Worm (Caenorhabditis elegans) whole organism, L4 larva: ENCODE data around the gene ctl-3.

Experiments
- D1046.2 ChIP-seq: fragments of 200-800 bp; sonication (Bioruptor generic); IDR thresholded peaks from 2 replicates; pipeline ENCODE4 v1.3.6; 2022; ENCODE audit warnings: missing genetic modification characterization, missing compliant biosample characterization
- F37D6.2 ChIP-seq: sonication (generic microtip); optimal IDR thresholded peaks from 2 replicates; lab custom pipeline; 2016; ENCODE audit warnings: mild to moderate bottlenecking, missing genetic modification characterization, missing compliant biosample characterization
- F49E8.2 ChIP-seq: sonication (generic microtip); optimal IDR thresholded peaks from 2 replicates; lab custom pipeline; 2016; ENCODE audit warnings: missing compliant biosample characterization, mild to moderate bottlenecking, missing genetic modification characterization, borderline replicate concordance
- Y75B8A.6 ChIP-seq: fragments of 200-800 bp; sonication (Bioruptor generic); IDR thresholded peaks from 2 replicates; pipeline ENCODE4 v1.3.6; 2022; ENCODE audit warnings: missing genetic modification reagents, missing genetic modification characterization, missing compliant biosample characterization
- aha-1 ChIP-seq: fragments of 150-350 bp; peaks from one replicate; lab custom pipeline; 2014; ENCODE audit warnings: missing biosample characterization, missing genetic modification characterization
- aly-2 ChIP-seq: sonication (generic microtip); optimal IDR thresholded peaks from 2 replicates; lab custom pipeline; 2018; ENCODE audit warnings: missing biosample characterization, missing genetic modification characterization
- ama-1 ChIP-seq: fragments of 150-350 bp; optimal IDR thresholded peaks from 2 replicates; lab custom pipeline; 2014; ENCODE audit warnings: inconsistent platforms, mixed read lengths
- attf-4 ChIP-seq: sonication (generic microtip); optimal IDR thresholded peaks from 3 replicates; lab custom pipeline; 2017; ENCODE audit warnings: missing biosample characterization, missing genetic modification characterization
- ceh-20 ChIP-seq: fragments of 200-800 bp; sonication (Bioruptor generic); IDR thresholded peaks from 2 replicates; pipeline ENCODE4 v1.3.6; 2022; ENCODE audit warnings: missing genetic modification reagents, missing genetic modification characterization, missing compliant biosample characterization
- ceh-28 ChIP-seq: fragments of 150-350 bp; optimal IDR thresholded peaks from 2 replicates; lab custom pipeline; 2014; ENCODE audit warnings: missing biosample characterization, missing genetic modification reagents, missing genetic modification characterization
- ceh-82 ChIP-seq: sonication (generic microtip); optimal IDR thresholded peaks from 2 replicates; lab custom pipeline; 2017; ENCODE audit warnings: missing biosample characterization, missing genetic modification characterization
- cey-2 ChIP-seq: sonication (generic microtip); optimal IDR thresholded peaks from 3 replicates; lab custom pipeline; 2017; ENCODE audit warnings: missing genetic modification characterization, mild to moderate bottlenecking, missing compliant biosample characterization, antibody characterized with exemption, borderline replicate concordance; ENCODE audit not compliant: insufficient read depth
- daf-12 ChIP-seq: fragments of 150-350 bp; optimal IDR thresholded peaks from 2 replicates; lab custom pipeline; 2014; ENCODE audit warnings: missing biosample characterization, missing genetic modification reagents, missing genetic modification characterization
- daf-19 ChIP-seq: fragments of 200-800 bp; sonication (Bioruptor generic); conservative IDR thresholded peaks from 2 replicates; pipeline ENCODE4 v1.3.6; 2022; ENCODE audit warnings: missing genetic modification characterization, missing compliant biosample characterization
- daf-8 ChIP-seq: fragments of 200-800 bp; sonication (Bioruptor generic); IDR thresholded peaks from 2 replicates; pipeline ENCODE4 v1.3.6; 2022; ENCODE audit warnings: missing genetic modification characterization, missing compliant biosample characterization
- dmd-6 ChIP-seq: fragments of 200-800 bp; sonication (Bioruptor generic); IDR thresholded peaks from 2 replicates; pipeline ENCODE4 v1.3.6; 2022; ENCODE audit warnings: missing genetic modification reagents, missing genetic modification characterization, missing compliant biosample characterization
- dmd-8 ChIP-seq: fragments of 200-800 bp; sonication (Bioruptor generic); IDR thresholded peaks from 2 replicates; pipeline ENCODE4 v1.3.6; 2022; ENCODE audit warnings: missing genetic modification characterization, missing compliant biosample characterization
- dmd-9 ChIP-seq: fragments of 200-800 bp; sonication (Bioruptor generic); IDR thresholded peaks from 2 replicates; pipeline ENCODE4 v1.3.6; 2022; ENCODE audit warnings: missing genetic modification reagents, missing genetic modification characterization, missing compliant biosample characterization
- dve-1 ChIP-seq: sonication (generic microtip); optimal IDR thresholded peaks from 2 replicates; lab custom pipeline; 2017; ENCODE audit warnings: antibody characterized with exemption, mild to moderate bottlenecking, missing genetic modification characterization, missing compliant biosample characterization; ENCODE audit not compliant: insufficient read depth
- egl-27 ChIP-seq: sonication (generic microtip); optimal IDR thresholded peaks from 3 replicates; lab custom pipeline; 2017; ENCODE audit warnings: missing biosample characterization, missing genetic modification reagents, missing genetic modification characterization
- hif-1 ChIP-seq, 2 experiments: sonication (generic microtip); optimal IDR thresholded peaks; 2 replicates each; lab custom pipeline; 2016 to 2017; ENCODE audit warnings: missing compliant biosample characterization in 2 of 2, missing genetic modification characterization in 2 of 2, missing genetic modification reagents in 2 of 2, missing genotype in 2 of 2, mild to moderate bottlenecking in 1 of 2
- hlh-11 ChIP-seq: fragments of 200-800 bp; sonication (Bioruptor generic); optimal IDR thresholded peaks from 2 replicates; lab custom pipeline; 2018; ENCODE audit warnings: mild to moderate bottlenecking, missing genetic modification characterization, missing compliant biosample characterization
- hlh-30 ChIP-seq: sonication (generic microtip); optimal IDR thresholded peaks from 2 replicates; lab custom pipeline; 2017; ENCODE audit warnings: antibody characterized with exemption, mild to moderate bottlenecking, missing genetic modification characterization, missing compliant biosample characterization; ENCODE audit not compliant: insufficient read depth
- hmg-1.1 ChIP-seq: fragments of 200-800 bp; sonication (Bioruptor generic); IDR thresholded peaks from 2 replicates; pipeline ENCODE4 v1.3.6; 2022; ENCODE audit warnings: missing genetic modification reagents, missing genetic modification characterization, missing compliant biosample characterization
- jun-1 ChIP-seq: fragments of 150-350 bp; optimal IDR thresholded peaks from 2 replicates; lab custom pipeline; 2014; ENCODE audit warnings: missing biosample characterization, missing genetic modification reagents, missing genetic modification characterization
- lin-1 ChIP-seq: fragments of 200-800 bp; sonication (Bioruptor generic); IDR thresholded peaks from 2 replicates; pipeline ENCODE4 v1.3.6; 2022; ENCODE audit warnings: missing genetic modification reagents, missing genetic modification characterization, missing compliant biosample characterization
- lsy-2 ChIP-seq, 2 experiments: fragments of 150-350 bp in 1 of 2; sonication (generic microtip) in 1 of 2; optimal IDR thresholded peaks; 2 replicates each; lab custom pipeline; 2014 to 2017; ENCODE audit warnings: missing biosample characterization in 2 of 2, missing genetic modification characterization in 2 of 2
- mdl-1 ChIP-seq, 2 experiments: fragments of 150-350 bp in 1 of 2; sonication (generic microtip) in 1 of 2; optimal IDR thresholded peaks; 2 replicates each; lab custom pipeline; 2014 to 2017; ENCODE audit warnings: missing biosample characterization in 2 of 2, missing genetic modification characterization in 2 of 2
- mep-1 ChIP-seq: fragments of 150-350 bp; sonication (generic microtip); optimal IDR thresholded peaks from 3 replicates; lab custom pipeline; 2014; ENCODE audit warnings: missing biosample characterization, missing genetic modification characterization
- mes-2 ChIP-seq: sonication (generic microtip); optimal IDR thresholded peaks from 2 replicates; lab custom pipeline; 2016; ENCODE audit warnings: missing genotype, mild to moderate bottlenecking, missing genetic modification characterization, missing compliant biosample characterization; ENCODE audit not compliant: poor library complexity, severe bottlenecking
- mxl-3 ChIP-seq: fragments of 200-800 bp; sonication (Bioruptor generic); optimal IDR thresholded peaks from 2 replicates; lab custom pipeline; 2018; ENCODE audit warnings: mild to moderate bottlenecking, missing genetic modification characterization, missing compliant biosample characterization
- nhr-10 ChIP-seq: fragments of 150-350 bp; optimal IDR thresholded peaks from 2 replicates; lab custom pipeline; 2014; ENCODE audit warnings: missing biosample characterization, missing genetic modification characterization
- nhr-102 ChIP-seq: sonication (generic microtip); optimal IDR thresholded peaks from 2 replicates; lab custom pipeline; 2016; ENCODE audit warnings: mild to moderate bottlenecking, missing genetic modification characterization, moderate library complexity, missing compliant biosample characterization
- nhr-11 ChIP-seq: fragments of 150-350 bp; optimal IDR thresholded peaks from 2 replicates; lab custom pipeline; 2014; ENCODE audit warnings: missing biosample characterization, missing genetic modification characterization
- nhr-25 ChIP-seq: sonication (generic microtip); optimal IDR thresholded peaks from 2 replicates; lab custom pipeline; 2017; ENCODE audit warnings: missing genetic modification characterization, mild to moderate bottlenecking, missing compliant biosample characterization, antibody characterized with exemption, moderate library complexity, borderline replicate concordance; ENCODE audit not compliant: insufficient read depth
- nhr-28 ChIP-seq: fragments of 150-350 bp; optimal IDR thresholded peaks from 2 replicates; lab custom pipeline; 2014; ENCODE audit warnings: missing biosample characterization, missing genetic modification characterization
- nhr-41 ChIP-seq: fragments of 200-800 bp; sonication (Bioruptor generic); IDR thresholded peaks from 2 replicates; pipeline ENCODE4 v1.3.6; 2022; ENCODE audit warnings: missing genetic modification reagents, missing genetic modification characterization, missing compliant biosample characterization
- nhr-42 ChIP-seq: fragments of 200-800 bp; sonication (Bioruptor generic); IDR thresholded peaks from 2 replicates; pipeline ENCODE4 v1.3.6; 2022; ENCODE audit warnings: missing genetic modification characterization, missing compliant biosample characterization
- nhr-48 ChIP-seq: sonication (generic microtip); optimal IDR thresholded peaks from 2 replicates; lab custom pipeline; 2016; ENCODE audit warnings: mild to moderate bottlenecking, missing genetic modification characterization, missing compliant biosample characterization
- pha-4 ChIP-seq, 2 experiments: fragments of 150-350 bp in 1 of 2; fragments of 200-800 bp in 1 of 2; sonication (Bioruptor generic) in 1 of 2; IDR thresholded peaks in 1 of 2; optimal IDR thresholded peaks in 1 of 2; 2 replicates each; pipeline versions ENCODE4 v1.3.6 to Lab custom; 2014 to 2022; ENCODE audit warnings: missing genetic modification characterization in 2 of 2, missing genetic modification reagents in 2 of 2, missing biosample characterization in 1 of 2, missing compliant biosample characterization in 1 of 2
- saeg-2 ChIP-seq: fragments of 200-800 bp; sonication (Bioruptor generic); IDR thresholded peaks from 2 replicates; pipeline ENCODE4 v1.3.6; 2022; ENCODE audit warnings: missing genetic modification reagents, missing genetic modification characterization, missing compliant biosample characterization
- snpc-4 ChIP-seq: fragments of 150-350 bp; optimal IDR thresholded peaks from 2 replicates; lab custom pipeline; 2014; ENCODE audit warnings: missing biosample characterization, missing genetic modification characterization
- tag-97 ChIP-seq: fragments of 200-800 bp; sonication (Bioruptor generic); IDR thresholded peaks from 2 replicates; pipeline ENCODE4 v1.3.6; 2022; ENCODE audit warnings: missing genetic modification characterization, missing compliant biosample characterization
- unc-62 ChIP-seq, 3 experiments: fragments of 150-350 bp in 1 of 3; sonication (generic microtip); optimal IDR thresholded peaks in 2 of 3; peaks in 1 of 3; 1 replicate in 1 of 3; 2 replicates in 2 of 3; lab custom pipeline; 2014 to 2017; ENCODE audit warnings: missing biosample characterization in 3 of 3, missing genetic modification characterization in 3 of 3, missing genetic modification reagents in 3 of 3, missing genotype in 1 of 3
- zfp-2 ChIP-seq: sonication (generic microtip); optimal IDR thresholded peaks from 2 replicates; lab custom pipeline; 2016; ENCODE audit warnings: mild to moderate bottlenecking, missing genetic modification characterization, missing compliant biosample characterization
- ztf-11 ChIP-seq: fragments of 150-350 bp; optimal IDR thresholded peaks from 2 replicates; lab custom pipeline; 2014; ENCODE audit warnings: missing biosample characterization, missing genetic modification characterization

ctl-3 gene

ce11 chrII:14350768-14351167 is 40.2 kb upstream of the ctl-3 start (continued):
- TF ChIP-seq ceh-28 (no peak), ama-1 (peak; percentile 19), F37D6.2 (tag; lab: Kevin White, UChicago) (no peak), Y75B8A.6 (GFP tag; lab: Robert Waterston, UW) (no peak), dve-1 (tag; lab: Kevin White, UChicago) (no peak), lin-1 (GFP tag; lab: Robert Waterston, UW) (no peak), mep-1 (tag; lab: Kevin White, UChicago) (peak; percentile 13), jun-1 (no peak), ceh-82 (tag; lab: Kevin White, UChicago) (no peak), mes-2 (no peak), ceh-20 (GFP tag; lab: Robert Waterston, UW) (no peak), hif-1 (tag; optimal IDR thresholded peaks at IDR 0.05; lab: Kevin White, UChicago) (no peak), nhr-42 (GFP tag; lab: Robert Waterston, UW) (peak; percentile 77; the same call in 1 of the 2 replicates)
- TF ChIP-seq, all 104 proteins: peak for 21

DNA sequence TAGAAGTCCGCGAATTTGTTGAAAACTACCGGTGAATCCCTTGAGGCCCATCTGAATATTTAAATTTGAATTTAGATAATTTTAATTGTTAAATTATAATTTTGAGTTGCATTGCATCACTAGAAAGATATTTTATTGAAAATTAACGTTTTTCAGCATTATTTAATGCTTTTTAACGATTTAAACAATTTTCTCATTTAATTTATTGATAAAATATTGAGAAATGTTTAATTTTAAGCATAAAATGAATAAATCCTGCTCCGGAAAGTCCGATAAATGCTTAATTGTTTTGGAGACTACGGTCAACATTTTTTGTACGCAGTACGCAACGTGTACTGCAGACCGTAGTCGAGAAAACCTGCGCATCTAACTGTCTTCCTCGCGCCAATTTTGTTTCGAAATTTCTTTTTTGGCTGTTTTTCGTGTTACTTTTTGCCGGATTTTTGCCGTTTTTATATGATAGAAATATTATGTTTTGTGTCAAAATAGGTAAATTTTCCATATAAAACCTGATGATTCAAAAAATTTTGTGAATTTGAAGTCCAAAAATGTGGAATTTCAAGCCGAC is 38.9 kb upstream of the ctl-3 start, which contains the start of the genes Y54G11A.17, lin-7 and elof-1:
TSS of gene Y54G11A.17 (minus strand) at position 51 of the 568 bp plus-strand sequence.
TSS of gene lin-7 (minus strand) at position 51 of the 568 bp plus-strand sequence.
TSS of gene elof-1 (plus strand) at position 383 of the 568 bp plus-strand sequence.
- TF ChIP-seq attf-4 (tag; lab: Kevin White, UChicago) (no peak), nhr-102 (tag; lab: Kevin White, UChicago) (peak; percentile 9), nhr-41 (GFP tag; lab: Robert Waterston, UW) (no peak), nhr-42 (GFP tag; lab: Robert Waterston, UW) (peak; percentile 89), dmd-6 (GFP tag; lab: Robert Waterston, UW) (peak; percentile 56; the same call in 1 of the 2 replicates), F49E8.2 (tag; lab: Kevin White, UChicago) (no peak), hlh-11 (tag; lab: Kevin White, UChicago) (peak; percentile 71), lsy-2 (tag; optimal IDR thresholded peaks at IDR 0.05; lab: Kevin White, UChicago) (peak; percentile 97 to 100), daf-12 (tag; lab: Kevin White, UChicago) (no peak), saeg-2 (GFP tag; lab: Robert Waterston, UW) (no peak), nhr-25 (peak; percentile 65), aly-2 (tag; lab: Kevin White, UChicago) (no peak), daf-19 (GFP tag; lab: Robert Waterston, UW) (no peak), mxl-3 (GFP tag; lab: Kevin White, UChicago) (peak; percentile 58), aha-1 (tag; lab: Kevin White, UChicago) (peak; percentile 88), nhr-28 (tag; lab: Kevin White, UChicago) (peak; percentile 60), hlh-30 (peak; percentile 92), ama-1 (peak; percentile 88), mes-2 (peak; percentile 92), ceh-28 (no peak), unc-62 (GFP tag; optimal IDR thresholded peaks at IDR 0.05 in 1 of 2; lab: Kevin White, UChicago) (no peak), unc-62 (tag; optimal IDR thresholded peaks at IDR 0.05; lab: Kevin White, UChicago) (no peak), zfp-2 (tag; lab: Kevin White, UChicago) (peak; percentile 68), hmg-1.1 (GFP tag; lab: Robert Waterston, UW) (peak; percentile 78), D1046.2 (GFP tag; lab: Robert Waterston, UW) (no peak), nhr-11 (tag; lab: Kevin White, UChicago) (peak; percentile 88), pha-4 (GFP tag; IDR thresholded peaks at IDR 0.05; lab: Robert Waterston, UW) (peak; percentile 31; the same call in 1 of the 2 replicates), pha-4 (tag; optimal IDR thresholded peaks at IDR 0.05; lab: Kevin White, UChicago) (peak; percentile 93), egl-27 (no peak), snpc-4 (tag; lab: Kevin White, UChicago) (no peak), nhr-48 (tag; lab: Kevin White, UChicago) (peak; percentile 1), dmd-8 (GFP tag; lab: Robert Waterston, UW) (no peak), dmd-9 (no peak), dve-1 (tag; lab: Kevin White, UChicago) (peak; percentile 87), mdl-1 (tag; optimal IDR thresholded peaks at IDR 0.05; lab: Kevin White, UChicago) (peak in 1 of 2 experiments; percentile 58), cey-2 (tag; lab: Kevin White, UChicago) (no peak), jun-1 (no peak), hif-1 (tag; optimal IDR thresholded peaks at IDR 0.05; lab: Kevin White, UChicago) (peak in 1 of 2 experiments; percentile 85), daf-8 (GFP tag; lab: Robert Waterston, UW) (no peak), tag-97 (GFP tag; lab: Robert Waterston, UW) (no peak), nhr-10 (tag; lab: Kevin White, UChicago) (no peak), ztf-11 (tag; lab: Kevin White, UChicago) (no peak)
